Fruit fly (Drosophila melanogaster) whole organism, larva: Measurements from ENCODE around the gene miple1.

Experiments used
- noc ChIP-seq: fragments of 200-800 bp; sonication (Bioruptor generic); optimal IDR thresholded peaks from 3 replicates; lab custom pipeline; 2019; ENCODE audit warnings: missing biosample characterization, mild to moderate bottlenecking, missing genetic modification characterization, moderate library complexity

Gene miple1

DNA sequence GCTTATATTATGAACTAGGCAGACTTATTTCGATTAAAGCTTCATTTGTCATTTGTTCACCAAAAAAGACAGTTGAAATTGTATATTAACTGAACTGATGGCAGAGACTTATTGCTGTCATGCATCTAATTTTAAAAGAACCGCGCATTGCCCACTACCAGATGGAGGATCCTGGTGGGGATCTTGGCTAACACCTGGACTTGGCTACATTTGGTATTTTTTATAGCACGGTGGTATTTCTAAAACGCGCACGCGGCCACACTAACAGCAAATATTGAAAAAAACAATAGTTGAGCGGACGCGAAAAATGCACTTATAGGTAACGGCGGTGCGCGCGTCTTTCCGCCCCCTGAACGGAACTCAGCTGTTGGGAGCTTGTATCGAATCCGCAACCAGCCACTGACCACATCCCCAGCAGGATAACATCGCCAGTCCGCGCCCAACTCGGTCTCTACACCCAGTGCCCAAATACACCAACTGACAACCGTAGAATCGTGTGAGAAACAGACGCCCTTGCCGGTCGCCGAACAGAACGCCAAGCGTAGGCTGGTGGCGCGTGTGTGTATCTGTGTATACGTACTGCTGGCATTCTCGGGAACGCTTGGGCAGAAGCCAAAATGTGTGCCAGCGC is 25.2 kb downstream of the miple1 start:
- TF ChIP-seq noc (tag; lab: Kevin White, UChicago): no peak

DNA sequence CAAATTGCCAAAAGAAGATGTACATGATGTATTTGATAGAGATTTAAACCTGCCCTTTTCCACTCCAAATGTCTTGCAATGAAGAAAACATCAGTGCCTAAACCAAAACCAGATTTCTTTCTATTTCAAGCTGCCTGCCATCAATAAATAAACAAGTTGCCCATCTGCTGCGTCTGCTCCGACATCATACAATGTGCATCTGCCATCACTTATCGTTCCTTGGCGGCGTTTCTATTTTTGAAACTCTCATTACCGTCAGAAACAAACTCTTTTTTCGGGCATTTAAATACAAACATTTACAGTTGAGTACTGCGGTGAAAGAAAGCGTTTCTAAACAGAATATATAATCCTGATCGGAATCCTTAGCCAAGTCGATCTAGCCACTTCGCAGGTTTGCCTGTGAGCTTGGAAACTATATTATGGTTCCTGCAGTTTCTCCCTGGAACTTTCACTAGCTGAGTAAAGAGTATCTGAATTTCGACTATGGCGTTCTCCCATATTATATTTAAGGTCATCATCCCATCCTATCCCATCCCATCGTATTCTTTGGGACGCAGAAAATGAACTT is 27.8 kb downstream of the miple1 start:
- TF ChIP-seq noc (tag; lab: Kevin White, UChicago): no peak

DNA sequence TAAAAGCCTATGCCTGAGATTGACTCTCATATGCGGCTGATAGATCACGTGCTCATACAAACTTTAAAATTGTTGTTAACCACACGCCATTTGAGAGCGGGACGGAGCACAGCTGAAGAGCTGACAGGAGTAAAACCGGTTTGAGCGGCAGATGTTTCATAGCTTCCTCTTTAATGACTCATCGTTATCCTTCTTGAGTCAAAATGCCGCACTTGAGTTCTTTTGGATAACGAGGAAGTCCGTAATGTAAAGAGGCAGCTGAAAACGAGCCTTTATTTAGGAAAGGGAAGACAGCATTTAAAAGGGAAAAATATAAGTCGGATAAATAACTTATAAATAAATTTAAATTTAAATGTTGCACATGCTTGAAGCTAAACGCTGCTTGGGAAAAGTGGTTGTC is 30.1 kb downstream of the miple1 start:
- TF ChIP-seq noc (tag; lab: Kevin White, UChicago): no peak

DNA sequence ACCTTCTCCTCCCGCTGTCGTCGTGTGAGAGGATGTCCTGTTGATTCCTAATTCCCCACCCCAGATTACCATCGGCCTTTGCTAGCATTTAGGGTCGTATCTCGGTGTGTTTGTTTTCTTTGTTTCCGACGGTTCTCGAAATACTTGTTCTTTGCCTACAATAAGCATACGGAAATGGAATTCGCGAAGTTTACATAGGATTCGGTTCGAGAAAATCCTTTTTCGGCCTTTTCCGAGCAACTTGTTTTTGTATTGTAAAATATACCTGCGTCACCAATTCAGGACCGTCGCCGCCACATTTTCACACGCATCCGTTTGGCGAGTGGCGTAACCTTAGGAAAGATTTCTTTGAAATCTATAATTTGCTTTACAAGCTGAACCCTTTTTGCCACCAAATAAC is 31.4 kb downstream of the miple1 start:
- TF ChIP-seq noc (tag; lab: Kevin White, UChicago): no peak

DNA sequence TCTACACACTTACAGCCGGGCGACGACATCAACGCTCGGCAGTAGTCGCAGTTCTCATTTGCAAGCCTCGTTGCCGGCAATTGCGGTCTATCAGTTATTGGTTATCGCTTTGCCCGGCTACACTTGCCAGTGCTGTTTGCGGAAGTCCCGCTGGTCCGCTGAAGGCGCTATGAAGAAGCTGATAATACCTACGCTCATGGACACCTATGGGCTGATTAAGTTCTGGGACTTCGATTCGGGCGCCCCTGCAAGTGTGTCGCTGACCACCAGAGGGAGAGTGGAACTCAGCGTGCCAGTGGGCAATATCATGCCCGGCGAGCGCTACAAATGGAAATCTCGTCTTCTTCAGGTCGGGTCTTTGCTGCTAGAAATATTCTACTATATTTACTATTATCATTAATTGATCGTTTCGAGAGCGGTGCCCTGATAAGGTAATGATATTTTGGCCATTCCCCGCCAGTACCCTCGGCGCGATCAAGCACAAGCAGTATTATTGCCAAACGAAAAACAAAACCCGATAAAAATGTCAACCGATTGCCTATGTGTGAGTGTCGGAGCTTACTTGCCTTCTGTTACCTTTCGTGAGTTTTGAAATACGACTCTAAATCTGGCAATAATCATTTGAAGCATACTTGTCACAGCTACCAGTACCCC is 33.0 kb downstream of the miple1 start:
- TF ChIP-seq noc (tag; lab: Kevin White, UChicago): no peak

DNA sequence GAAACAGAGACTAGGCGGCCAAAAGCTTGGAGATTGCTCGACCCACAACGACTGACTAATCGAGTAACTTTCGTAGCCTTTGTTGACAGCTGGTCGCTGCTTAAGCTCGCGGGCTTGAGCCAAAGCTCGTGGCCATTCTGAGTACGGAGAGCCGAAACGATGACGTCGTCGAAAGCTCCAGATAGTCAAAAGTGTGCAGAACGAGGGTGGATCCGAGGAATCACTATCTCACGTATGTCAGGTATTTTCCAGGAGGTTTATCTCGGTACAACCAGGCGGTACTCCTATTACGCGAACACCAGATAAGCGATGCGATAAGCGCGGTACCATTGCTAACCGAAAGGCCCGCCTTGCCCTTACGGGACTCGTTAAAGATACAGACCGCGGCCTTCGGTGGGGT is 44.5 kb downstream of the miple1 start:
- no peak for TF ChIP-seq noc (tag; lab: Kevin White, UChicago)

DNA sequence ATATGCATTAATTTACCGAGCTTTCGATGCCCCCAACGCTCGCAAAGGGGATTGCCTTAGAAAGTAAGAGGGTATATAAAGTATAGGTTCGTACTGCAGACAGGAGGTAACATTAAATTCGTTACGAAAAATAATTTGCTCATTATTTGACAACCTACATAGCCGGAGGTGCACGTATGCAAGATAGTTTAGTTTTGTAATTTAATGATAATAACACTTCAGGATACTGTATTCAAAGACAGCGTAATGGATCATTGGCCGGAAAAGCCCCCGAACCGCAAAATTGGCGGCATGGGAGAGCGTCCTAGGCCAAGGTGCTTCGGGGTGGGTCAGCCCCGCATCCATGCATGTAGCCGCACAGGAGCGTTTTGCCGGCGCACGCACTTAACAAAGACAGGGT is 45.2 kb downstream of the miple1 start:
- TF ChIP-seq noc (tag; lab: Kevin White, UChicago): no peak

DNA sequence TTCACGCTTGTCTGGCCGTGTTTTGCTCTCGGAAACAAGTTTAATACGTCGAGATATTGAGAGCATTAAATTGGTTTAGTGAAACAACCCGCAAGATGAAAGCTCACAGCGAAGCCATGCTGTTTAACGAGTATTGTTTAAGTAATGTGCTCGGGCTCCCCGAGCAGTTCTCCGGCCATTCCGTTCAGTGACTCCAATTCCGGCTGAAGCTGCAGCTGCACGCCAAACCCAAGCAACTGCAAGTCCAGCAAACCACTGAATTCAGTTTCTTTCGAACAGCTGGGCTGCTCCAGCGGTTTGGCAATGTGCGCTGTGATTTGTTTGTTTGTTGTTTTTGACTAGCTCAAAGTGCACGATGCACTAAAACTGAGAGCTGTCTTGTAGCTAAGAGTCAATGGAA is 48.0 kb downstream of the miple1 start:
- TF ChIP-seq noc (tag; lab: Kevin White, UChicago): no peak

DNA sequence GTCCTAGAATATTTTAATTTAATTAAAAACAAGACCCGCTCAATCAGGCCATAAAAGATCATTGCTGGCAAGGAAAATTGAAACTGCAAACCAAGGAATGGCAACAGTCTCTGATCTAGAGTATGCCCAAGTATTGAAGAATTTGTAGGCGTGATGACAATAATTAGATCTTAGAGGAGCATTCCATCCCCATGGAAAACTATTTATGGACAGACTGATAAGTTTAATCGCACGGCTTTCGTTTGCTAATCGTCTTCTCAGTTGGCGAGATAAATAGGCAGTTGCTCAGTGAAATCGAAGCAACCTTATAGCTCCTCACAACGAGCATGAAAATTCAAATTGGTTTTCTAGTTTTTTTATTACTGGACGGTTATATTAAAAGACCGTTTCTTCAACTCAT is 49.7 kb downstream of the miple1 start, which contains the start of gene ddbt:
Gene ddbt, plus strand, starts transcription at position 301 of the 400 bp plus-strand sequence.
- TF ChIP-seq noc (tag; lab: Kevin White, UChicago): no peak

DNA sequence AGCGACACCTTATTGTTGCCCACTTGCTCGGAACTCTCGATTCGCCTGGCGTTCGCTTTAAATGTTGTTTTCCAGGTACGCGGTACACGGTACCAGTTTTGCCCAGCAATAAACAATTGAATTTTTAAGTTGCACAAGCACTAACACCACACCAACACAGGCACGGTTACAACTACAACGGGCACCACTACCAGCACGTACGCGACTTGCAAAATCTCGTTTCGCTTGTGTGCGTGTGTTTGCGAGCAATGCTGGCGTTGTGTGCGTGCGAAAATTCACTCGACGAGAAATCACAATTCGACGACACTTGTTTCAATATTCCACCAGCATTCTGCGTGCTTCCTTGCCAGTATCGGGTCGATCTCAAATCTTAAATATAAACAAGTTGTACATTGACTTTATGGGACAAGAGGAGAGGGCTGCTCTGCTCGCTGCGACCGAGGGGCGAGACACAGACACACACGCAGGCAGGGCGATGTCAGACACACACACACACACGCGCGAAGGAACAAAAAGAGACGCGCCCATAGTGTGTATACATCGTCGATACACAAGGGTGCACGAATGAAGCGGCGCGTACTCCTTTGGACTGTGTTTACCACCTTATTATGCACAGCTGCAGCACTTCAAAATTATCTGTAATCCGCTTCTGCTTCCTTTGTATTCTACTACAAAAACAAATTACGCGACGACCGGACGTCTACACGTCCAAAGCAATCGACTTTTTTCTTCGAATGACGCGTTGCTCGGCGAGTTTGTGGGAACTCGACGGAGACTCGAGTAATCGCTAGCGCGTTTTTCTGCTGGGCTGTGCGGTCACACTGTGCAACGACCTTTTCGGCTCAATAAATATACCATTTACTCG is 52.3 kb downstream of the miple1 start, which contains the start of gene fwd:
Gene fwd, minus strand, starts transcription at position 740 of the 865 bp plus-strand sequence.
- TF ChIP-seq noc (tag; lab: Kevin White, UChicago): peak; percentile 36
